Fruit fly (Drosophila melanogaster) whole organism, embryonic: ENCODE data around the gene CG18557.

Experiments used
- ATbp ChIP-seq: fragments of 200-800 bp; sonication (Bioruptor generic); optimal IDR thresholded peaks from 2 replicates; lab custom pipeline; 2017; ENCODE audit warnings: missing biosample characterization, mild to moderate bottlenecking, missing genetic modification characterization, missing genetic modification reagents
- BEAF-32 ChIP-seq: fragments of 200-800 bp; sonication (Bioruptor generic); optimal IDR thresholded peaks from 3 replicates; lab custom pipeline; 2017; ENCODE audit warnings: missing biosample characterization, missing genetic modification characterization, mild to moderate bottlenecking, moderate library complexity, missing genetic modification reagents
- CG10274 ChIP-seq: fragments of 200-800 bp; sonication (Bioruptor generic); optimal IDR thresholded peaks from 3 replicates; lab custom pipeline; 2017; ENCODE audit warnings: missing biosample characterization, mild to moderate bottlenecking, missing genetic modification characterization
- CG10431 ChIP-seq: fragments of 200-800 bp; sonication (Bioruptor generic); optimal IDR thresholded peaks from 3 replicates; lab custom pipeline; 2018; ENCODE audit warnings: missing biosample characterization, mild to moderate bottlenecking, missing genetic modification characterization
- CG11560 ChIP-seq: fragments of 200-800 bp; sonication (Bioruptor generic); IDR thresholded peaks from 3 replicates; pipeline ENCODE4 v1.3.6; 2022; ENCODE audit warnings: missing biosample characterization, missing genetic modification characterization
- CG13287 ChIP-seq: fragments of 200-800 bp; sonication (Bioruptor generic); IDR thresholded peaks from 2 replicates; pipeline ENCODE4 v1.3.6; 2022; ENCODE audit warnings: missing biosample characterization, missing genetic modification characterization; ENCODE audit not compliant: partially characterized antibody
- CG13894 ChIP-seq: fragments of 200-800 bp; sonication (Bioruptor generic); optimal IDR thresholded peaks from 3 replicates; lab custom pipeline; 2018; ENCODE audit warnings: missing biosample characterization, mild to moderate bottlenecking, missing genetic modification characterization, moderate library complexity
- CG15073 ChIP-seq: fragments of 200-800 bp; sonication (Bioruptor generic); optimal IDR thresholded peaks from 2 replicates; lab custom pipeline; 2016; ENCODE audit warnings: missing biosample characterization, missing genetic modification characterization
- CG17186 ChIP-seq: fragments of 200-800 bp; sonication (Bioruptor generic); optimal IDR thresholded peaks from 3 replicates; lab custom pipeline; 2017; ENCODE audit warnings: missing biosample characterization, missing genetic modification reagents, missing genetic modification characterization
- CG17359 ChIP-seq: fragments of 200-800 bp; sonication (Bioruptor generic); optimal IDR thresholded peaks from 3 replicates; lab custom pipeline; 2018; ENCODE audit warnings: missing biosample characterization, mild to moderate bottlenecking, missing genetic modification characterization, moderate library complexity
- CG18011 ChIP-seq: fragments of 200-800 bp; sonication (Bioruptor generic); optimal IDR thresholded peaks from 2 replicates; lab custom pipeline; 2017; ENCODE audit warnings: missing biosample characterization, missing genetic modification characterization, mild to moderate bottlenecking, moderate library complexity, missing genotype
- CG31388 ChIP-seq: fragments of 200-800 bp; sonication (Bioruptor generic); optimal IDR thresholded peaks from 2 replicates; lab custom pipeline; 2016; ENCODE audit warnings: missing biosample characterization, missing genetic modification characterization
- CG4282 ChIP-seq: fragments of 200-800 bp; sonication (Bioruptor generic); optimal IDR thresholded peaks from 2 replicates; lab custom pipeline; 2016; ENCODE audit warnings: missing biosample characterization, missing genetic modification characterization
- CG8924 ChIP-seq: fragments of 200-800 bp; optimal IDR thresholded peaks from 3 replicates; lab custom pipeline; 2019; ENCODE audit warnings: missing biosample characterization, mild to moderate bottlenecking, missing genetic modification characterization, moderate library complexity
- CHES-1-like ChIP-seq: fragments of 200-800 bp; sonication (Bioruptor generic); optimal IDR thresholded peaks from 2 replicates; lab custom pipeline; 2016; ENCODE audit warnings: missing biosample characterization, missing genetic modification characterization
- CTCF ChIP-seq: fragments of 200-800 bp; sonication (Bioruptor generic); optimal IDR thresholded peaks from 2 replicates; lab custom pipeline; 2017; ENCODE audit warnings: missing biosample characterization, mild to moderate bottlenecking, missing genetic modification characterization, moderate library complexity
- Camta ChIP-seq: fragments of 200-800 bp; sonication (Bioruptor generic); optimal IDR thresholded peaks from 2 replicates; lab custom pipeline; 2016; ENCODE audit warnings: missing biosample characterization, missing genetic modification characterization
- CrebB ChIP-seq: fragments of 200-800 bp; sonication (Bioruptor generic); optimal IDR thresholded peaks from 3 replicates; lab custom pipeline; 2018; ENCODE audit warnings: missing biosample characterization, mild to moderate bottlenecking, missing genetic modification characterization
- Doc3 ChIP-seq: fragments of 200-800 bp; sonication (Bioruptor generic); IDR thresholded peaks from 3 replicates; pipeline ENCODE4 v1.3.6; 2022; ENCODE audit warnings: missing biosample characterization, missing genetic modification characterization; ENCODE audit not compliant: partially characterized antibody
- Ets65A ChIP-seq: fragments of 200-800 bp; sonication (Bioruptor generic); peaks from one replicate; lab custom pipeline; 2016; ENCODE audit warnings: missing biosample characterization, missing genetic modification characterization
- GATAe ChIP-seq: fragments of 200-800 bp; sonication (Bioruptor generic); conservative IDR thresholded peaks from 2 replicates; pipeline ENCODE4 v1.3.6; 2022; ENCODE audit warnings: missing biosample characterization, missing genetic modification characterization
- Hey ChIP-seq: fragments of 200-800 bp; sonication (Bioruptor generic); optimal IDR thresholded peaks from 3 replicates; lab custom pipeline; 2018; ENCODE audit warnings: missing biosample characterization, mild to moderate bottlenecking, missing genetic modification characterization
- HmgZ ChIP-seq: fragments of 200-800 bp; sonication (Bioruptor generic); optimal IDR thresholded peaks from 2 replicates; lab custom pipeline; 2018; ENCODE audit warnings: missing biosample characterization, mild to moderate bottlenecking, missing genetic modification characterization
- Lpt ChIP-seq: fragments of >200 bp; optimal IDR thresholded peaks from 2 replicates; lab custom pipeline; 2018; ENCODE audit warnings: missing biosample characterization, missing genetic modification characterization
- Med ChIP-seq: fragments of 200-800 bp; sonication (Bioruptor generic); peaks from one replicate; lab custom pipeline; 2016; ENCODE audit warnings: missing biosample characterization, missing genetic modification characterization, mild to moderate bottlenecking, inconsistent platforms, moderate library complexity
- NfI ChIP-seq: fragments of 200-800 bp; sonication (Bioruptor generic); optimal IDR thresholded peaks from 3 replicates; lab custom pipeline; 2018; ENCODE audit warnings: missing biosample characterization, mild to moderate bottlenecking, missing genetic modification characterization, moderate library complexity
- Pdp1 ChIP-seq, 2 experiments: fragments of 200-800 bp; sonication (Bioruptor generic); optimal IDR thresholded peaks; 3 replicates each; lab custom pipeline; 2016; ENCODE audit warnings: missing biosample characterization in 2 of 2, missing genetic modification characterization in 2 of 2, mild to moderate bottlenecking in 1 of 2, moderate library complexity in 1 of 2
- Side ChIP-seq: fragments of 200-800 bp; sonication (Bioruptor generic); optimal IDR thresholded peaks from 2 replicates; lab custom pipeline; 2016; ENCODE audit warnings: missing biosample characterization, missing genetic modification characterization
- Sox100B ChIP-seq: fragments of 200-800 bp; sonication (Bioruptor generic); optimal IDR thresholded peaks from 3 replicates; lab custom pipeline; 2018; ENCODE audit warnings: missing biosample characterization, mild to moderate bottlenecking, missing genetic modification characterization
- bcd ChIP-seq: fragments of 200-800 bp; sonication (Bioruptor generic); optimal IDR thresholded peaks from 2 replicates; lab custom pipeline; 2017; ENCODE audit warnings: missing biosample characterization, mild to moderate bottlenecking, missing genetic modification characterization
- chinmo ChIP-seq: fragments of 200-800 bp; sonication (Bioruptor generic); IDR thresholded peaks from 4 replicates; pipeline ENCODE4 v1.3.6; 2022; ENCODE audit warnings: missing biosample characterization, missing genetic modification characterization; ENCODE audit not compliant: partially characterized antibody
- fu2 ChIP-seq: fragments of 200-800 bp; sonication (Bioruptor generic); optimal IDR thresholded peaks from 2 replicates; lab custom pipeline; 2016; ENCODE audit warnings: missing biosample characterization, missing genetic modification characterization
- gem ChIP-seq: fragments of 200-800 bp; sonication (Bioruptor generic); optimal IDR thresholded peaks from 2 replicates; lab custom pipeline; 2019; ENCODE audit warnings: missing biosample characterization, mild to moderate bottlenecking, missing genetic modification characterization, moderate library complexity
- inv ChIP-seq: fragments of 200-800 bp; sonication (Bioruptor generic); IDR thresholded peaks from 2 replicates; pipeline ENCODE4 v1.3.6; 2022; ENCODE audit warnings: missing biosample characterization, missing genetic modification characterization; ENCODE audit not compliant: partially characterized antibody
- kni ChIP-seq: fragments of 200-800 bp; sonication (Bioruptor generic); optimal IDR thresholded peaks from 3 replicates; lab custom pipeline; 2017; ENCODE audit warnings: mild to moderate bottlenecking, missing biosample characterization, missing genetic modification reagents, missing genetic modification characterization
- lov ChIP-seq, 2 experiments: fragments of 200-800 bp in 1 of 2; fragments of >200 bp in 1 of 2; sonication (Bioruptor generic) in 1 of 2; IDR thresholded peaks in 1 of 2; optimal IDR thresholded peaks in 1 of 2; 2 replicates in 1 of 2; 3 replicates in 1 of 2; pipeline versions ENCODE4 v1.3.6 to Lab custom; 2017 to 2022; ENCODE audit warnings: missing biosample characterization in 1 of 2, missing genetic modification characterization in 1 of 2
- mirr ChIP-seq: fragments of 200-800 bp; sonication (Bioruptor generic); optimal IDR thresholded peaks from 3 replicates; lab custom pipeline; 2018; ENCODE audit warnings: missing biosample characterization, mild to moderate bottlenecking, missing genetic modification characterization
- nerfin-2 ChIP-seq: fragments of 200-800 bp; sonication (Bioruptor generic); IDR thresholded peaks from 2 replicates; pipeline ENCODE4 v1.3.6; 2022; ENCODE audit warnings: missing biosample characterization, missing genetic modification characterization; ENCODE audit not compliant: partially characterized antibody
- run ChIP-seq: fragments of 200-800 bp; sonication (Bioruptor generic); optimal IDR thresholded peaks from 3 replicates; lab custom pipeline; 2018; ENCODE audit warnings: missing biosample characterization, mild to moderate bottlenecking, missing genetic modification characterization
- sens ChIP-seq: fragments of 200-800 bp; sonication (Bioruptor generic); peaks from one replicate; lab custom pipeline; 2016; ENCODE audit warnings: missing biosample characterization, missing genetic modification characterization
- sima ChIP-seq: fragments of 200-800 bp; sonication (Bioruptor generic); optimal IDR thresholded peaks from 2 replicates; lab custom pipeline; 2016; ENCODE audit warnings: missing biosample characterization, missing genetic modification characterization
- unpg ChIP-seq: fragments of 200-800 bp; sonication (Bioruptor generic); optimal IDR thresholded peaks from 3 replicates; lab custom pipeline; 2018; ENCODE audit warnings: missing biosample characterization, mild to moderate bottlenecking, missing genetic modification characterization, moderate library complexity
- vnd ChIP-seq: fragments of 200-800 bp; sonication (Bioruptor generic); IDR thresholded peaks from 3 replicates; pipeline ENCODE4 v1.3.6; 2022; ENCODE audit warnings: missing biosample characterization, missing genetic modification characterization; ENCODE audit not compliant: partially characterized antibody
- vvl ChIP-seq: fragments of 200-800 bp; sonication (Bioruptor generic); IDR thresholded peaks from 2 replicates; pipeline ENCODE4 v1.3.6; 2022; ENCODE audit warnings: missing biosample characterization, missing genetic modification characterization
- zen ChIP-seq: fragments of 200-800 bp; sonication (Bioruptor generic); optimal IDR thresholded peaks from 3 replicates; lab custom pipeline; 2018; ENCODE audit warnings: missing biosample characterization, mild to moderate bottlenecking, missing genetic modification characterization, moderate library complexity

CG18557 gene

dm6 chr2L:2869008-2869702 lies 23.6 kb upstream of the CG18557 start, which contains the start of gene CG8813:
CG8813 (plus strand) TSS chr2L:2869652.
- TF ChIP-seq CG13894 (tag; lab: Kevin White, UChicago) (no peak), gem (no peak), sima (GFP tag; lab: Kevin White, UChicago) (no peak), inv (GFP tag; lab: Robert Waterston, UW) (0 out of 2 replicates have a peak, but pooled peaks have one; percentile 16), unpg (GFP tag; lab: Kevin White, UChicago) (no peak), vvl (peak; percentile 68; the same call in 1 of the 2 replicates), Med (GFP tag; lab: Kevin White, UChicago) (peak; percentile 48), chinmo (GFP tag; lab: Robert Waterston, UW) (0 out of 4 replicates have a peak, but pooled peaks have one; percentile 66), Ets65A (peak; percentile 78), NfI (GFP tag; lab: Kevin White, UChicago) (no peak), CG11560 (tag; lab: Robert Waterston, UW) (no peak), CG8924 (tag; lab: Kevin White, UChicago) (no peak)
- TF ChIP-seq, all 482 proteins: peak for 5

dm6 chr2L:2865560-2866309 lies 20.2 kb upstream of the CG18557 start:
- TF ChIP-seq CG10274 (GFP tag; lab: Kevin White, UChicago), result no peak
- TF ChIP-seq zen (tag; lab: Kevin White, UChicago), result no peak
- peak; percentile 37 for TF ChIP-seq CG18011
- no peak for TF ChIP-seq vvl
- no peak for TF ChIP-seq CG17186
- no peak for TF ChIP-seq ATbp (GFP tag; lab: Kevin White, UChicago)
- TF ChIP-seq Pdp1 (GFP tag; optimal IDR thresholded peaks at IDR 0.05; lab: Kevin White, UChicago), result peak in 1 of 2 experiments; percentile 55
- 0 out of 2 replicates have a peak, but pooled peaks have one; percentile 30 for TF ChIP-seq GATAe (GFP tag; lab: Robert Waterston, UW)
- peak; percentile 10 for TF ChIP-seq sens (GFP tag; lab: Kevin White, UChicago)
- TF ChIP-seq Lpt (GFP tag; lab: Kevin White, UChicago), result no peak
- no peak for TF ChIP-seq run
- no peak for TF ChIP-seq lov (optimal IDR thresholded peaks at IDR 0.05; lab: Kevin White, UChicago)
- TF ChIP-seq lov (GFP tag; IDR thresholded peaks at IDR 0.05; lab: Robert Waterston, UW), result no peak
- TF ChIP-seq Doc3, result no peak
- peak; percentile 39 for TF ChIP-seq Hey (tag; lab: Kevin White, UChicago)
- no peak for TF ChIP-seq vnd (GFP tag; lab: Robert Waterston, UW)
- no peak for TF ChIP-seq nerfin-2 (GFP tag; lab: Robert Waterston, UW)
- no peak; the same call in 1 of the 2 replicates for TF ChIP-seq CG13287
- no peak for TF ChIP-seq CG10431 (GFP tag; lab: Kevin White, UChicago)
- no peak for TF ChIP-seq CG4282
- no peak for TF ChIP-seq CG15073 (GFP tag; lab: Kevin White, UChicago)
- peak; percentile 80 for TF ChIP-seq mirr
- TF ChIP-seq CTCF (GFP tag; lab: Kevin White, UChicago), result no peak
- peak; percentile 37 for TF ChIP-seq HmgZ
- TF ChIP-seq CG31388 (GFP tag; lab: Kevin White, UChicago), result no peak
- TF ChIP-seq Side (GFP tag; lab: Kevin White, UChicago), result no peak
- no peak for TF ChIP-seq CG17359
- TF ChIP-seq BEAF-32 (GFP tag; lab: Kevin White, UChicago), result peak; percentile 23
- no peak for TF ChIP-seq CHES-1-like (GFP tag; lab: Kevin White, UChicago)
- no peak for TF ChIP-seq CrebB (tag; lab: Kevin White, UChicago)
- TF ChIP-seq Sox100B (GFP tag; lab: Kevin White, UChicago), result no peak
- no peak for TF ChIP-seq bcd (GFP tag; lab: Kevin White, UChicago)
- TF ChIP-seq kni (GFP tag; lab: Kevin White, UChicago), result no peak
- TF ChIP-seq Camta, result no peak
- TF ChIP-seq fu2 (GFP tag; lab: Kevin White, UChicago), result no peak
